Worm (Caenorhabditis elegans) whole organism, midembryonic: ENCODE data around the gene ceh-76.

Experiments
- T22C8.4 ChIP-seq: fragments of 200-800 bp; sonication (Bioruptor generic); IDR thresholded peaks from 2 replicates; pipeline ENCODE4 v1.3.6; 2022; ENCODE audit warnings: missing genetic modification characterization, missing compliant biosample characterization
- cog-1 ChIP-seq: sonication (generic microtip); optimal IDR thresholded peaks from 2 replicates; lab custom pipeline; 2016; ENCODE audit warnings: missing genetic modification characterization, missing compliant biosample characterization
- flt-1 ChIP-seq: fragments of 200-800 bp; sonication (Bioruptor generic); IDR thresholded peaks from 2 replicates; pipeline ENCODE4 v1.3.6; 2022; ENCODE audit warnings: missing genetic modification characterization, missing compliant biosample characterization
- klf-2 ChIP-seq: fragments of 200-800 bp; sonication (Bioruptor generic); conservative IDR thresholded peaks from 2 replicates; pipeline ENCODE4 v1.3.6; 2022; ENCODE audit warnings: missing genetic modification reagents, missing genetic modification characterization, missing compliant biosample characterization
- med-1 ChIP-seq: sonication (generic microtip); optimal IDR thresholded peaks from 2 replicates; lab custom pipeline; 2017; ENCODE audit warnings: missing genetic modification characterization, mild to moderate bottlenecking, missing compliant biosample characterization, antibody characterized with exemption, missing genetic modification reagents; ENCODE audit not compliant: insufficient read depth
- ref-1 ChIP-seq: fragments of 200-800 bp; sonication (Bioruptor generic); conservative IDR thresholded peaks from 2 replicates; pipeline ENCODE4 v1.3.6; 2022; ENCODE audit warnings: missing genetic modification reagents, missing genetic modification characterization, missing compliant biosample characterization
- tab-1 ChIP-seq: fragments of 200-800 bp; sonication (Bioruptor generic); IDR thresholded peaks from 2 replicates; pipeline ENCODE4 v1.3.6; 2022; ENCODE audit warnings: missing genetic modification characterization, missing compliant biosample characterization
- ztf-23 ChIP-seq: fragments of 200-800 bp; sonication (Bioruptor generic); IDR thresholded peaks from 2 replicates; pipeline ENCODE4 v1.3.6; 2022; ENCODE audit warnings: missing genetic modification reagents, missing genetic modification characterization, missing compliant biosample characterization
- ztf-29 ChIP-seq: fragments of 200-800 bp; sonication (Bioruptor generic); IDR thresholded peaks from 2 replicates; pipeline ENCODE4 v1.3.6; 2022; ENCODE audit warnings: missing genetic modification reagents, missing genetic modification characterization, missing compliant biosample characterization

- no peak for TF ChIP-seq med-1
- TF ChIP-seq tab-1 (GFP tag; lab: Robert Waterston, UW), result no peak
- TF ChIP-seq ztf-29, result no peak
- no peak for TF ChIP-seq flt-1 (GFP tag; lab: Robert Waterston, UW)
- no peak for TF ChIP-seq ref-1
- TF ChIP-seq klf-2 (GFP tag; lab: Robert Waterston, UW), result no peak
- TF ChIP-seq T22C8.4 (GFP tag; lab: Robert Waterston, UW), result no peak
- no peak for TF ChIP-seq ztf-23 (GFP tag; lab: Robert Waterston, UW)
- TF ChIP-seq cog-1 (tag; lab: Kevin White, UChicago), result no peak
Observed at ce11 chrV:7952855-7953254, 41.6 kb downstream of the ceh-76 start, which contains the start of gene clec-216.
